Worm (Caenorhabditis elegans) whole organism, midembryonic: Measurements from ENCODE around the gene sru-22.

Experiments used
- cog-1 ChIP-seq: sonication (generic microtip); optimal IDR thresholded peaks from 2 replicates; lab custom pipeline; 2016; ENCODE audit warnings: missing genetic modification characterization, missing compliant biosample characterization
- flt-1 ChIP-seq: fragments of 200-800 bp; sonication (Bioruptor generic); IDR thresholded peaks from 2 replicates; pipeline ENCODE4 v1.3.6; 2022; ENCODE audit warnings: missing genetic modification characterization, missing compliant biosample characterization
- ztf-23 ChIP-seq: fragments of 200-800 bp; sonication (Bioruptor generic); IDR thresholded peaks from 2 replicates; pipeline ENCODE4 v1.3.6; 2022; ENCODE audit warnings: missing genetic modification reagents, missing genetic modification characterization, missing compliant biosample characterization

ce11 chrV:16022600-16022999 lies 47.9 kb upstream of the sru-22 start:
- TF ChIP-seq flt-1 (GFP tag; lab: Robert Waterston, UW), result peak; percentile 61
- TF ChIP-seq ztf-23 (GFP tag; lab: Robert Waterston, UW), result 0 out of 2 replicates have a peak, but pooled peaks have one; percentile 40
- TF ChIP-seq cog-1 (tag; lab: Kevin White, UChicago), result peak; percentile 30
